Worm (Caenorhabditis elegans): ENCODE results near the gene dohh-1.

ce11 chrII:10551985-10552736 is 27.6 kb upstream of the dohh-1 start:
- no peak for TF ChIP-seq ref-1 (GFP tag; conservative IDR thresholded peaks at IDR 0.05)
- TF ChIP-seq flt-1 (GFP tag; IDR thresholded peaks at IDR 0.05) = no peak
- no peak for TF ChIP-seq tab-1 (GFP tag; IDR thresholded peaks at IDR 0.05)
